Worm (Caenorhabditis elegans): ENCODE results near the gene ZC132.11.
"Not testable (repeated sequence)": the region's sequence is repeated elsewhere in the genome, so short reads cannot be mapped to it uniquely, and the experiment has no call there.

- TF ChIP-seq unc-86 (tag; optimal IDR thresholded peaks at IDR 0.05); dsc-1 (tag; optimal IDR thresholded peaks at IDR 0.05); lin-13 (GFP tag; optimal IDR thresholded peaks at IDR 0.05); pag-3 (tag; optimal IDR thresholded peaks at IDR 0.05; ENCODE audit: borderline replicate concordance, insufficient read depth); zag-1 (tag; optimal IDR thresholded peaks at IDR 0.05); fos-1 (tag; optimal IDR thresholded peaks at IDR 0.05); mdl-1 (tag; optimal IDR thresholded peaks at IDR 0.05); egl-13 (tag; optimal IDR thresholded peaks at IDR 0.05); aha-1 (tag; optimal IDR thresholded peaks at IDR 0.05); aly-2 (tag; optimal IDR thresholded peaks at IDR 0.05); tlp-1 (tag; optimal IDR thresholded peaks at IDR 0.05): not testable (repeated sequence)
Observed at ce11 chrV:4271258-4271657, 27.2 kb downstream of the ZC132.11 start, which contains the start of gene srt-38.

Data from whole organism, L1 larva.